Worm (Caenorhabditis elegans) whole organism, young adult: Measurements from ENCODE around the gene hil-6.

Experiments
- B0336.3 ChIP-seq: fragments of 200-800 bp; sonication (Bioruptor generic); IDR thresholded peaks from 2 replicates; pipeline ENCODE4 v1.3.6; 2022; ENCODE audit warnings: missing genetic modification characterization, missing compliant biosample characterization
- D2030.7 ChIP-seq: fragments of 200-800 bp; sonication (Bioruptor generic); IDR thresholded peaks from 2 replicates; pipeline ENCODE4 v1.3.6; 2022; ENCODE audit warnings: missing genetic modification reagents, missing genetic modification characterization, missing compliant biosample characterization
- F10E7.11 ChIP-seq: sonication (generic microtip); optimal IDR thresholded peaks from 2 replicates; lab custom pipeline; 2017; ENCODE audit warnings: mild to moderate bottlenecking, missing genetic modification characterization, moderate library complexity, missing compliant biosample characterization
- F49E8.2 ChIP-seq: sonication (generic microtip); optimal IDR thresholded peaks from 3 replicates; lab custom pipeline; 2017; ENCODE audit warnings: missing genetic modification characterization, mild to moderate bottlenecking, missing compliant biosample characterization, antibody characterized with exemption, moderate library complexity; ENCODE audit not compliant: insufficient read depth
- F52B5.7 ChIP-seq: sonication (generic microtip); optimal IDR thresholded peaks from 2 replicates; lab custom pipeline; 2016; ENCODE audit warnings: mild to moderate bottlenecking, missing genetic modification characterization, missing compliant biosample characterization
- K12H6.12 ChIP-seq: fragments of 200-800 bp; sonication (Bioruptor generic); optimal IDR thresholded peaks from 2 replicates; lab custom pipeline; 2018; ENCODE audit warnings: mild to moderate bottlenecking, missing genetic modification characterization, missing compliant biosample characterization
- Y56A3A.18 ChIP-seq: fragments of 200-800 bp; sonication (Bioruptor generic); IDR thresholded peaks from 2 replicates; pipeline ENCODE4 v1.3.6; 2022; ENCODE audit warnings: missing genetic modification reagents, missing genetic modification characterization, missing compliant biosample characterization
- Y79H2A.3 ChIP-seq: fragments of 200-800 bp; sonication (Bioruptor generic); conservative IDR thresholded peaks from 2 replicates; pipeline ENCODE4 v1.3.6; 2022; ENCODE audit warnings: missing genetic modification reagents, missing genetic modification characterization, missing compliant biosample characterization
- Y95B8A.8 ChIP-seq: fragments of 200-800 bp; sonication (Bioruptor generic); IDR thresholded peaks from 2 replicates; pipeline ENCODE4 v1.3.6; 2022; ENCODE audit warnings: missing genetic modification reagents, missing genetic modification characterization, missing compliant biosample characterization
- aptf-2 ChIP-seq: fragments of 200-800 bp; sonication (Bioruptor generic); conservative IDR thresholded peaks from 2 replicates; pipeline ENCODE4 v1.3.6; 2022; ENCODE audit warnings: missing genetic modification reagents, missing genetic modification characterization, missing compliant biosample characterization
- attf-5 ChIP-seq: fragments of 200-800 bp; sonication (Bioruptor generic); optimal IDR thresholded peaks from 2 replicates; lab custom pipeline; 2018; ENCODE audit warnings: mild to moderate bottlenecking, missing genetic modification characterization, missing compliant biosample characterization
- cebp-1 ChIP-seq, 2 experiments: fragments of 200-800 bp in 1 of 2; sonication (Bioruptor generic) in 1 of 2; sonication (generic microtip) in 1 of 2; IDR thresholded peaks in 1 of 2; optimal IDR thresholded peaks in 1 of 2; 2 replicates each; pipeline versions ENCODE4 v1.3.6 to Lab custom; 2017 to 2022; ENCODE audit warnings: missing compliant biosample characterization in 2 of 2, missing genetic modification characterization in 2 of 2, mild to moderate bottlenecking in 1 of 2, missing genetic modification reagents in 1 of 2, moderate library complexity in 1 of 2
- ceh-100 ChIP-seq: fragments of 200-800 bp; sonication (Bioruptor generic); IDR thresholded peaks from 2 replicates; pipeline ENCODE4 v1.3.6; 2022; ENCODE audit warnings: missing genetic modification reagents, missing genetic modification characterization, missing compliant biosample characterization
- ceh-79 ChIP-seq: sonication (generic microtip); optimal IDR thresholded peaks from 2 replicates; lab custom pipeline; 2017; ENCODE audit warnings: mild to moderate bottlenecking, missing genetic modification characterization, missing compliant biosample characterization
- ceh-91 ChIP-seq: fragments of 200-800 bp; sonication (Bioruptor generic); IDR thresholded peaks from 2 replicates; pipeline ENCODE4 v1.3.6; 2022; ENCODE audit warnings: missing genetic modification reagents, missing genetic modification characterization, missing compliant biosample characterization
- chd-7 ChIP-seq: sonication (generic microtip); optimal IDR thresholded peaks from 2 replicates; lab custom pipeline; 2016; ENCODE audit warnings: mild to moderate bottlenecking, missing genetic modification characterization, moderate library complexity, missing compliant biosample characterization
- dpl-1 ChIP-seq: fragments of 150-350 bp; optimal IDR thresholded peaks from 2 replicates; lab custom pipeline; 2014; ENCODE audit warnings: missing biosample characterization, missing genetic modification reagents, missing genetic modification characterization
- egl-18 ChIP-seq: fragments of 200-800 bp; sonication (Bioruptor generic); IDR thresholded peaks from 2 replicates; pipeline ENCODE4 v1.3.6; 2022; ENCODE audit warnings: missing genetic modification reagents, missing genetic modification characterization, missing compliant biosample characterization
- gei-17 ChIP-seq: fragments of 200-800 bp; sonication (Bioruptor generic); optimal IDR thresholded peaks from 2 replicates; lab custom pipeline; 2018; ENCODE audit warnings: mild to moderate bottlenecking, missing genetic modification characterization, missing compliant biosample characterization
- hlh-26 ChIP-seq: fragments of 200-800 bp; sonication (Bioruptor generic); conservative IDR thresholded peaks from 2 replicates; pipeline ENCODE4 v1.3.6; 2022; ENCODE audit warnings: missing genetic modification reagents, missing genetic modification characterization, missing compliant biosample characterization
- hmg-1.2 ChIP-seq: fragments of 200-800 bp; sonication (Bioruptor generic); IDR thresholded peaks from 2 replicates; pipeline ENCODE4 v1.3.6; 2022; ENCODE audit warnings: missing genetic modification reagents, missing genetic modification characterization, missing compliant biosample characterization
- hrde-1 ChIP-seq: sonication (generic microtip); optimal IDR thresholded peaks from 2 replicates; lab custom pipeline; 2016; ENCODE audit warnings: missing genetic modification characterization, mild to moderate bottlenecking, missing compliant biosample characterization, moderate library complexity, missing genotype, missing genetic modification reagents, borderline replicate concordance
- hsf-1 ChIP-seq: fragments of 200-800 bp; sonication (Bioruptor generic); IDR thresholded peaks from 2 replicates; pipeline ENCODE4 v1.3.6; 2022; ENCODE audit warnings: missing genetic modification reagents, missing genetic modification characterization, missing compliant biosample characterization
- lin-35 ChIP-seq, 3 experiments: fragments of 150-350 bp in 2 of 3; sonication (generic microtip) in 1 of 3; optimal IDR thresholded peaks; 2 replicates each; lab custom pipeline; 2014 to 2018; ENCODE audit warnings: missing biosample characterization in 3 of 3, missing genetic modification characterization in 3 of 3, missing genetic modification reagents in 3 of 3
- lin-54 ChIP-seq: fragments of 200-800 bp; sonication (Bioruptor generic); optimal IDR thresholded peaks from 2 replicates; lab custom pipeline; 2018; ENCODE audit warnings: mild to moderate bottlenecking, missing genetic modification characterization, missing compliant biosample characterization
- lir-1 ChIP-seq: fragments of 200-800 bp; sonication (Bioruptor generic); conservative IDR thresholded peaks from 2 replicates; pipeline ENCODE4 v1.3.6; 2022; ENCODE audit warnings: missing genetic modification reagents, missing genetic modification characterization, missing compliant biosample characterization
- lsl-1 ChIP-seq: fragments of 200-800 bp; sonication (Bioruptor generic); optimal IDR thresholded peaks from 2 replicates; lab custom pipeline; 2018; ENCODE audit warnings: mild to moderate bottlenecking, missing genetic modification characterization, moderate library complexity, missing compliant biosample characterization
- madf-10 ChIP-seq: sonication (generic microtip); optimal IDR thresholded peaks from 2 replicates; lab custom pipeline; 2016; ENCODE audit warnings: mild to moderate bottlenecking, missing genetic modification characterization, missing compliant biosample characterization
- madf-3 ChIP-seq: fragments of 200-800 bp; sonication (Bioruptor generic); IDR thresholded peaks from 2 replicates; pipeline ENCODE4 v1.3.6; 2022; ENCODE audit warnings: missing genetic modification reagents, missing genetic modification characterization, missing compliant biosample characterization
- mel-28 ChIP-seq: sonication (generic microtip); optimal IDR thresholded peaks from 2 replicates; lab custom pipeline; 2016; ENCODE audit warnings: borderline replicate concordance, mild to moderate bottlenecking, missing genetic modification characterization, missing compliant biosample characterization
- mes-4 ChIP-seq: sonication (generic microtip); optimal IDR thresholded peaks from 2 replicates; lab custom pipeline; 2016; ENCODE audit warnings: missing genotype, missing genetic modification characterization, missing compliant biosample characterization
- nfyb-1 ChIP-seq: fragments of 200-800 bp; sonication (Bioruptor generic); IDR thresholded peaks from 2 replicates; pipeline ENCODE4 v1.3.6; 2022; ENCODE audit warnings: missing genetic modification reagents, missing genetic modification characterization, missing compliant biosample characterization
- nhr-120 ChIP-seq: fragments of 200-800 bp; sonication (Bioruptor generic); IDR thresholded peaks from 2 replicates; pipeline ENCODE4 v1.3.6; 2022; ENCODE audit warnings: missing genetic modification characterization, missing compliant biosample characterization
- nhr-80 ChIP-seq: sonication (generic microtip); optimal IDR thresholded peaks from 2 replicates; lab custom pipeline; 2016; ENCODE audit warnings: missing genetic modification characterization, missing compliant biosample characterization
- pbrm-1 ChIP-seq: fragments of 200-800 bp; sonication (Bioruptor generic); IDR thresholded peaks from 2 replicates; pipeline ENCODE4 v1.3.6; 2022; ENCODE audit warnings: missing genetic modification reagents, missing genetic modification characterization, missing compliant biosample characterization
- rcor-1 ChIP-seq: fragments of 200-800 bp; sonication (Bioruptor generic); IDR thresholded peaks from 2 replicates; pipeline ENCODE4 v1.3.6; 2022; ENCODE audit warnings: missing genetic modification reagents, missing genetic modification characterization, missing compliant biosample characterization
- repo-1 ChIP-seq: sonication (generic microtip); optimal IDR thresholded peaks from 2 replicates; lab custom pipeline; 2017; ENCODE audit warnings: mild to moderate bottlenecking, missing genetic modification characterization, missing compliant biosample characterization
- sdz-38 ChIP-seq: sonication (generic microtip); optimal IDR thresholded peaks from 2 replicates; lab custom pipeline; 2016; ENCODE audit warnings: missing genotype, missing genetic modification characterization, missing compliant biosample characterization
- snpc-1.1 ChIP-seq: sonication (generic microtip); optimal IDR thresholded peaks from 2 replicates; lab custom pipeline; 2017; ENCODE audit warnings: missing genetic modification characterization, mild to moderate bottlenecking, missing compliant biosample characterization, antibody characterized with exemption, moderate library complexity, missing genotype, missing genetic modification reagents; ENCODE audit not compliant: insufficient read depth
- snpc-1.3 ChIP-seq: sonication (generic microtip); optimal IDR thresholded peaks from 2 replicates; lab custom pipeline; 2017; ENCODE audit warnings: missing genetic modification characterization, mild to moderate bottlenecking, missing compliant biosample characterization, antibody characterized with exemption, moderate library complexity, missing genotype, missing genetic modification reagents; ENCODE audit not compliant: insufficient read depth
- somi-1 ChIP-seq: fragments of 200-800 bp; sonication (Bioruptor generic); optimal IDR thresholded peaks from 2 replicates; lab custom pipeline; 2018; ENCODE audit warnings: mild to moderate bottlenecking, missing genetic modification characterization, missing compliant biosample characterization
- sptf-2 ChIP-seq: fragments of 200-800 bp; sonication (Bioruptor generic); optimal IDR thresholded peaks from 2 replicates; lab custom pipeline; 2018; ENCODE audit warnings: mild to moderate bottlenecking, missing genetic modification characterization, missing compliant biosample characterization
- tbp1 ChIP-seq: fragments of 200-800 bp; sonication (Bioruptor generic); optimal IDR thresholded peaks from 2 replicates; lab custom pipeline; 2018; ENCODE audit warnings: mild to moderate bottlenecking, missing genetic modification characterization, missing compliant biosample characterization
- zfh-2 ChIP-seq: fragments of 200-800 bp; sonication (Bioruptor generic); conservative IDR thresholded peaks from 2 replicates; pipeline ENCODE4 v1.3.6; 2022; ENCODE audit warnings: missing genetic modification reagents, missing genetic modification characterization, missing compliant biosample characterization
- ztf-22 ChIP-seq: fragments of 200-800 bp; sonication (Bioruptor generic); optimal IDR thresholded peaks from 2 replicates; lab custom pipeline; 2018; ENCODE audit warnings: mild to moderate bottlenecking, missing genetic modification characterization, moderate library complexity, missing compliant biosample characterization
- ztf-25 ChIP-seq: fragments of 200-800 bp; sonication (Bioruptor generic); IDR thresholded peaks from 2 replicates; pipeline ENCODE4 v1.3.6; 2022; ENCODE audit warnings: missing genetic modification reagents, missing genetic modification characterization, missing compliant biosample characterization
- ztf-28 ChIP-seq: fragments of 200-800 bp; sonication (Bioruptor generic); IDR thresholded peaks from 2 replicates; pipeline ENCODE4 v1.3.6; 2022; ENCODE audit warnings: missing genetic modification reagents, missing genetic modification characterization, missing compliant biosample characterization

Gene hil-6

ce11 chrV:2008412-2008811, 22.9 kb downstream of the hil-6 start (continued):
- TF ChIP-seq F10E7.11 (tag; lab: Kevin White, UChicago): no peak
- TF ChIP-seq lir-1 (GFP tag; lab: Robert Waterston, UW): peak; percentile 57; the same call in 1 of the 2 replicates
- peak; percentile 84; the same call in 1 of the 2 replicates for TF ChIP-seq ztf-28
- peak; percentile 79; the same call in 1 of the 2 replicates for TF ChIP-seq Y95B8A.8 (GFP tag; lab: Robert Waterston, UW)
- TF ChIP-seq rcor-1 (GFP tag; lab: Robert Waterston, UW): peak; percentile 87
- TF ChIP-seq F49E8.2: peak; percentile 71
- TF ChIP-seq mes-4 (tag; lab: Kevin White, UChicago): no peak
- TF ChIP-seq chd-7: no peak
- no peak for TF ChIP-seq ztf-22 (GFP tag; lab: Kevin White, UChicago)
- no peak for TF ChIP-seq somi-1 (GFP tag; lab: Kevin White, UChicago)
- TF ChIP-seq attf-5: peak; percentile 69
- peak; percentile 82 for TF ChIP-seq pbrm-1 (GFP tag; lab: Robert Waterston, UW)
- peak; percentile 94 for TF ChIP-seq hmg-1.2 (GFP tag; lab: Robert Waterston, UW)
- TF ChIP-seq nhr-120 (GFP tag; lab: Robert Waterston, UW): no peak
- peak; percentile 62 for TF ChIP-seq dpl-1 (GFP tag; lab: Kevin White, UChicago)
- peak; percentile 90 for TF ChIP-seq D2030.7 (GFP tag; lab: Robert Waterston, UW)
- peak; percentile 93 for TF ChIP-seq lsl-1 (GFP tag; lab: Kevin White, UChicago)
- TF ChIP-seq Y56A3A.18 (GFP tag; lab: Robert Waterston, UW): no peak
- TF ChIP-seq zfh-2 (GFP tag; lab: Robert Waterston, UW): no peak
- TF ChIP-seq sdz-38 (tag; lab: Kevin White, UChicago): no peak
- TF ChIP-seq lin-35 (GFP tag; optimal IDR thresholded peaks at IDR 0.05; lab: Kevin White, UChicago): peak in 1 of 3 experiments; percentile 79
- 0 out of 2 replicates have a peak, but pooled peaks have one; percentile 35 for TF ChIP-seq madf-3 (GFP tag; lab: Robert Waterston, UW)
- no peak for TF ChIP-seq ceh-79 (tag; lab: Kevin White, UChicago)
- TF ChIP-seq snpc-1.1: no peak
- TF ChIP-seq tbp1 (GFP tag; lab: Kevin White, UChicago): peak; percentile 51
- peak; percentile 44 for TF ChIP-seq snpc-1.3 (tag; lab: Kevin White, UChicago)
- TF ChIP-seq nhr-80 (tag; lab: Kevin White, UChicago): peak; percentile 61
- peak; percentile 65 for TF ChIP-seq B0336.3 (GFP tag; lab: Robert Waterston, UW)
- TF ChIP-seq cebp-1 (GFP tag; IDR thresholded peaks at IDR 0.05; lab: Robert Waterston, UW): peak; percentile 44; the same call in 1 of the 2 replicates
- peak; percentile 35 for TF ChIP-seq cebp-1 (tag; optimal IDR thresholded peaks at IDR 0.05; lab: Kevin White, UChicago)
- TF ChIP-seq hrde-1 (tag; lab: Kevin White, UChicago): no peak
- TF ChIP-seq repo-1 (tag; lab: Kevin White, UChicago): no peak
- peak; percentile 72 for TF ChIP-seq Y79H2A.3 (GFP tag; lab: Robert Waterston, UW)
- TF ChIP-seq sptf-2 (GFP tag; lab: Kevin White, UChicago): no peak
- TF ChIP-seq lin-54 (GFP tag; lab: Kevin White, UChicago): peak; percentile 76
- TF ChIP-seq ztf-25 (GFP tag; lab: Robert Waterston, UW): peak; percentile 85; the same call in 1 of the 2 replicates
- TF ChIP-seq nfyb-1 (GFP tag; lab: Robert Waterston, UW): peak; percentile 67; the same call in 1 of the 2 replicates
- TF ChIP-seq ceh-91: peak; percentile 89
- no peak for TF ChIP-seq mel-28 (tag; lab: Kevin White, UChicago)
- TF ChIP-seq hlh-26 (GFP tag; lab: Robert Waterston, UW): no peak
- TF ChIP-seq F52B5.7 (tag; lab: Kevin White, UChicago): no peak
- TF ChIP-seq madf-10: peak; percentile 57
- no peak for TF ChIP-seq hsf-1 (GFP tag; lab: Robert Waterston, UW)
- TF ChIP-seq egl-18 (GFP tag; lab: Robert Waterston, UW): no peak
- TF ChIP-seq gei-17 (GFP tag; lab: Kevin White, UChicago): no peak
- TF ChIP-seq aptf-2: peak; percentile 92
- peak; percentile 56; the same call in 1 of the 2 replicates for TF ChIP-seq ceh-100 (GFP tag; lab: Robert Waterston, UW)
- no peak for TF ChIP-seq K12H6.12
